Worm (Caenorhabditis elegans) whole organism, mixed stage, embryonic: Measurements from ENCODE around the gene vap-1.

Experiments
- ces-1 ChIP-seq: fragments of 150-350 bp; optimal IDR thresholded peaks from 2 replicates; lab custom pipeline; 2014; ENCODE audit warnings: missing biosample characterization, missing genetic modification reagents, missing genetic modification characterization
- elt-3 ChIP-seq: fragments of 150-350 bp; optimal IDR thresholded peaks from 2 replicates; lab custom pipeline; 2014; ENCODE audit warnings: missing biosample characterization, missing genetic modification characterization
- nhr-237 ChIP-seq: fragments of 150-350 bp; optimal IDR thresholded peaks from 2 replicates; lab custom pipeline; 2014; ENCODE audit warnings: missing biosample characterization, missing genetic modification characterization
- nhr-28 ChIP-seq: fragments of 150-350 bp; optimal IDR thresholded peaks from 2 replicates; lab custom pipeline; 2014; ENCODE audit warnings: missing biosample characterization, missing genetic modification characterization

ce11 chrX:17384343-17384742 lies 12.0 kb downstream of the vap-1 start:
- no peak for TF ChIP-seq nhr-237 (tag; lab: Kevin White, UChicago)
- no peak for TF ChIP-seq nhr-28 (tag; lab: Kevin White, UChicago)
- TF ChIP-seq ces-1 (GFP tag; lab: Kevin White, UChicago), result no peak
- TF ChIP-seq elt-3 (tag; lab: Kevin White, UChicago), result no peak
